Worm (Caenorhabditis elegans): ENCODE measurements around the gene F53B3.3.

DNA sequence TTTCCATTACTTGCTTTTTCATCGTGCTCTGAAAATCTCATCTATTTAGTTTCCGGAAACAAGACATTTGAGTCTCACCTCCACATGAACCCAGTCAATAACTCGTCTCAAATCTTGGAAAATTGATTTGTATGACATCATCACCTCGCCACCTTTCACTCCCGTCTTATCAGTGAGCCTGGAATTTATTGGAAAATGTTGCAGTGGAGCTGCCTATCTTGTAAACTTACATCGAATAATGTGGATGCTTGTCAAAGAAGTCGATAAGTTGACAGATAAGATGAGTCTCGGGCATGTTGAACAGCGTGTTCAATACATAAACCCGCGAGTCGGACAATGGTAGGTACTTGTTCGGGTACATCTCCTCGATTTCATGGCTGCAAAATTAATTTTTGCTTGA, 34.2 kb downstream of the F53B3.3 start:
- TF ChIP-seq mdl-1 (tag; optimal IDR thresholded peaks at IDR 0.05) = no peak
- TF ChIP-seq fkh-10 (GFP tag; optimal IDR thresholded peaks at IDR 0.05) = no peak
- TF ChIP-seq ztf-4 (tag; optimal IDR thresholded peaks at IDR 0.05) = no peak
- peak; percentile 85 for TF ChIP-seq elt-2 (tag; optimal IDR thresholded peaks at IDR 0.05)
